Fruit fly (Drosophila melanogaster) Kc167 (cell line): ENCODE measurements around the gene Gr98c.

Source experiments
- Sin3A ChIP-seq: fragments of >200 bp; optimal IDR thresholded peaks from 2 replicates; lab custom pipeline; 2018; ENCODE audit warnings: missing external identifiers
- insv ChIP-seq: fragments of >200 bp; optimal IDR thresholded peaks from 3 replicates; lab custom pipeline; 2018; ENCODE audit warnings: missing external identifiers

DNA sequence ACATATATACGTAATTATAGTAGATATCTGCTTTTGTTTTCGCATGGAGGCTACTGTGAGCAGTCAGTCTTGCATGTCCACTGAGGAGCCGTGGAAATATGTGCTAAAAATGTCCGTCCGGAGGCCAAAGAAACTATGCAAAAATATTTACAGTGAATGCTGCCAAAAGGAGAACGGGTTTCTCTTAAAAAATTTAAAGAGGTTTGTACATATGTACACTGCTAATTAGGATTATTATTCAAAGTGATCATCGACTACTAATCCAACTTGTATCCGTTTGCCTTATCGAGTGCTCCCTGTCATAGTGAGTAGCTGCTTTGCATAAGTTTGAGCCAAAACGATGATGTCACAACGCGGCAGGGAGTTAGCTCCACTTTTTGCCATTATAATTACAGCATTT lies 12.7 kb downstream of the Gr98c start:
- TF ChIP-seq Sin3A (lab: Kevin White, UChicago) (no peak), insv (lab: Kevin White, UChicago) (no peak)
